Fruit fly (Drosophila melanogaster) whole organism, embryonic: ENCODE data around the gene CG34301.

Source experiments
- ATbp ChIP-seq: fragments of 200-800 bp; sonication (Bioruptor generic); optimal IDR thresholded peaks from 2 replicates; lab custom pipeline; 2017; ENCODE audit warnings: missing biosample characterization, mild to moderate bottlenecking, missing genetic modification characterization, missing genetic modification reagents
- B-H1 ChIP-seq: fragments of 200-800 bp; sonication (Bioruptor generic); IDR thresholded peaks from 3 replicates; pipeline ENCODE4 v1.3.6; 2022; ENCODE audit warnings: missing biosample characterization, missing genetic modification characterization
- Bgb ChIP-seq: fragments of 200-800 bp; sonication (Bioruptor generic); IDR thresholded peaks from 2 replicates; pipeline ENCODE4 v1.3.6; 2022; ENCODE audit warnings: missing biosample characterization, missing genetic modification characterization; ENCODE audit not compliant: partially characterized antibody
- CG13624 ChIP-seq: fragments of 200-800 bp; sonication (Bioruptor generic); optimal IDR thresholded peaks from 2 replicates; lab custom pipeline; 2016; ENCODE audit warnings: missing biosample characterization, missing genetic modification characterization
- CG31388 ChIP-seq: fragments of 200-800 bp; sonication (Bioruptor generic); optimal IDR thresholded peaks from 2 replicates; lab custom pipeline; 2016; ENCODE audit warnings: missing biosample characterization, missing genetic modification characterization
- CG31441 ChIP-seq: fragments of 200-800 bp; sonication (Bioruptor generic); IDR thresholded peaks from 2 replicates; pipeline ENCODE4 v1.3.6; 2022; ENCODE audit warnings: missing biosample characterization, missing genetic modification characterization
- CG3847 ChIP-seq: fragments of 200-800 bp; sonication (Bioruptor generic); IDR thresholded peaks from 2 replicates; pipeline ENCODE4 v1.3.6; 2022; ENCODE audit warnings: missing biosample characterization, missing genetic modification characterization
- CG4328 ChIP-seq: fragments of 200-800 bp; sonication (Bioruptor generic); optimal IDR thresholded peaks from 3 replicates; lab custom pipeline; 2017; ENCODE audit warnings: missing biosample characterization, missing genetic modification reagents, missing genetic modification characterization
- CG4820 ChIP-seq: fragments of 200-800 bp; sonication (Bioruptor generic); optimal IDR thresholded peaks from 3 replicates; lab custom pipeline; 2016; ENCODE audit warnings: missing biosample characterization, missing genetic modification characterization
- CG5180 ChIP-seq: fragments of 200-800 bp; sonication (Bioruptor generic); optimal IDR thresholded peaks from 3 replicates; lab custom pipeline; 2017; ENCODE audit warnings: missing biosample characterization, missing genetic modification characterization, mild to moderate bottlenecking, moderate library complexity, missing genetic modification reagents
- CG6791 ChIP-seq: fragments of 200-800 bp; sonication (Bioruptor generic); IDR thresholded peaks from 3 replicates; pipeline ENCODE4 v1.3.6; 2022; ENCODE audit warnings: missing biosample characterization, missing genetic modification characterization; ENCODE audit not compliant: partially characterized antibody
- CG7928 ChIP-seq: fragments of 200-800 bp; sonication (Bioruptor generic); optimal IDR thresholded peaks from 2 replicates; lab custom pipeline; 2017; ENCODE audit warnings: missing biosample characterization, mild to moderate bottlenecking, missing genetic modification characterization
- CG7987 ChIP-seq: fragments of 200-800 bp; sonication (Bioruptor generic); optimal IDR thresholded peaks from 2 replicates; lab custom pipeline; 2018; ENCODE audit warnings: missing biosample characterization, mild to moderate bottlenecking, missing genetic modification characterization, moderate library complexity
- CG8765 ChIP-seq: fragments of 200-800 bp; sonication (Bioruptor generic); IDR thresholded peaks from 2 replicates; pipeline ENCODE4 v1.3.6; 2022; ENCODE audit warnings: missing biosample characterization, missing genetic modification characterization
- Dip3 ChIP-seq: fragments of 200-800 bp; sonication (Bioruptor generic); optimal IDR thresholded peaks from 3 replicates; lab custom pipeline; 2016; ENCODE audit warnings: missing biosample characterization, missing genetic modification characterization
- Elba2 ChIP-seq: fragments of 200-800 bp; sonication (Bioruptor generic); optimal IDR thresholded peaks from 3 replicates; lab custom pipeline; 2016; ENCODE audit warnings: missing biosample characterization, missing genetic modification characterization
- MESR4 ChIP-seq: fragments of 200-800 bp; sonication (Bioruptor generic); optimal IDR thresholded peaks from 2 replicates; lab custom pipeline; 2018; ENCODE audit warnings: missing biosample characterization, mild to moderate bottlenecking, missing genetic modification characterization, moderate library complexity
- Meics ChIP-seq: fragments of 200-800 bp; sonication (Bioruptor generic); optimal IDR thresholded peaks from 2 replicates; lab custom pipeline; 2017; ENCODE audit warnings: missing biosample characterization, mild to moderate bottlenecking, missing genetic modification characterization
- NK7.1 ChIP-seq: fragments of 200-800 bp; sonication (Bioruptor generic); optimal IDR thresholded peaks from 3 replicates; lab custom pipeline; 2016; ENCODE audit warnings: missing biosample characterization, missing genetic modification characterization
- Nf-YA ChIP-seq: fragments of 200-800 bp; sonication (Bioruptor generic); IDR thresholded peaks from 2 replicates; pipeline ENCODE4 v1.3.6; 2022; ENCODE audit warnings: missing biosample characterization, missing genetic modification characterization
- Nf-YB ChIP-seq: fragments of 200-800 bp; sonication (Bioruptor generic); optimal IDR thresholded peaks from 3 replicates; lab custom pipeline; 2019; ENCODE audit warnings: missing biosample characterization, mild to moderate bottlenecking, missing genetic modification characterization, moderate library complexity
- Oli ChIP-seq: fragments of 200-800 bp; sonication (Bioruptor generic); optimal IDR thresholded peaks from 2 replicates; lab custom pipeline; 2018; ENCODE audit warnings: missing biosample characterization, mild to moderate bottlenecking, missing genetic modification characterization, moderate library complexity
- Sry-δ ChIP-seq: fragments of 200-800 bp; sonication (Bioruptor generic); optimal IDR thresholded peaks from 2 replicates; lab custom pipeline; 2016; ENCODE audit warnings: missing biosample characterization, missing genetic modification characterization
- Trl ChIP-seq, 3 experiments: fragments of >200 bp in 2 of 3; fragments of 200-800 bp in 1 of 3; sonication (Bioruptor generic) in 1 of 3; optimal IDR thresholded peaks; 2 replicates in 1 of 3; 3 replicates in 2 of 3; lab custom pipeline; 2016 to 2017; ENCODE audit warnings: missing biosample characterization in 1 of 3, missing genetic modification characterization in 1 of 3
- ase ChIP-seq: fragments of 200-800 bp; sonication (Bioruptor generic); IDR thresholded peaks from 3 replicates; pipeline ENCODE4 v1.3.6; 2022; ENCODE audit warnings: missing biosample characterization, missing genetic modification characterization
- ato ChIP-seq: fragments of 200-800 bp; sonication (Bioruptor generic); IDR thresholded peaks from 2 replicates; pipeline ENCODE4 v1.3.6; 2022; ENCODE audit warnings: missing biosample characterization, missing genetic modification characterization; ENCODE audit not compliant: partially characterized antibody
- dpn ChIP-seq, 2 experiments: fragments of 200-800 bp; sonication (Bioruptor generic); optimal IDR thresholded peaks; 3 replicates each; lab custom pipeline; 2016; ENCODE audit warnings: missing biosample characterization in 2 of 2, missing genetic modification characterization in 2 of 2
- dysf ChIP-seq: fragments of 200-800 bp; sonication (Bioruptor generic); IDR thresholded peaks from 3 replicates; pipeline ENCODE4 v1.3.6; 2022; ENCODE audit warnings: missing biosample characterization, missing genetic modification characterization
- emc ChIP-seq: fragments of 200-800 bp; sonication (Bioruptor generic); optimal IDR thresholded peaks from 2 replicates; lab custom pipeline; 2016; ENCODE audit warnings: missing biosample characterization, missing genetic modification characterization
- exex ChIP-seq: fragments of 200-800 bp; sonication (Bioruptor generic); optimal IDR thresholded peaks from 4 replicates; lab custom pipeline; 2018; ENCODE audit warnings: missing biosample characterization, mild to moderate bottlenecking, missing genetic modification characterization, moderate library complexity
- gcm2 ChIP-seq: fragments of 200-800 bp; sonication (Bioruptor generic); optimal IDR thresholded peaks from 2 replicates; lab custom pipeline; 2016; ENCODE audit warnings: missing biosample characterization, missing genetic modification characterization
- gem ChIP-seq: fragments of 200-800 bp; sonication (Bioruptor generic); optimal IDR thresholded peaks from 2 replicates; lab custom pipeline; 2019; ENCODE audit warnings: missing biosample characterization, mild to moderate bottlenecking, missing genetic modification characterization, moderate library complexity
- hkb ChIP-seq, 2 experiments: fragments of 200-800 bp in 1 of 2; fragments of >200 bp in 1 of 2; sonication (Bioruptor generic) in 1 of 2; IDR thresholded peaks in 1 of 2; optimal IDR thresholded peaks in 1 of 2; 2 replicates each; pipeline versions ENCODE4 v1.3.6 to Lab custom; 2017 to 2022; ENCODE audit warnings: missing biosample characterization in 1 of 2, missing genetic modification characterization in 1 of 2
- lola ChIP-seq, 3 experiments: fragments of >200 bp in 2 of 3; fragments of 200-800 bp in 1 of 3; sonication (Bioruptor generic) in 1 of 3; optimal IDR thresholded peaks; 2 replicates each; lab custom pipeline; 2017 to 2019; ENCODE audit warnings: missing biosample characterization in 3 of 3, missing genetic modification characterization in 3 of 3, mild to moderate bottlenecking in 1 of 3, moderate library complexity in 1 of 3
- nerfin-1 ChIP-seq: fragments of 200-800 bp; sonication (Bioruptor generic); optimal IDR thresholded peaks from 3 replicates; lab custom pipeline; 2019; ENCODE audit warnings: missing biosample characterization, mild to moderate bottlenecking, missing genetic modification characterization, moderate library complexity
- odd ChIP-seq: fragments of 200-800 bp; sonication (Bioruptor generic); optimal IDR thresholded peaks from 2 replicates; lab custom pipeline; 2017; ENCODE audit warnings: missing biosample characterization, mild to moderate bottlenecking, missing genetic modification characterization
- pb ChIP-seq: fragments of 200-800 bp; sonication (Bioruptor generic); optimal IDR thresholded peaks from 3 replicates; lab custom pipeline; 2016; ENCODE audit warnings: missing biosample characterization, missing genetic modification characterization
- phol ChIP-seq: fragments of 200-800 bp; sonication (Bioruptor generic); optimal IDR thresholded peaks from 3 replicates; lab custom pipeline; 2018; ENCODE audit warnings: missing biosample characterization, mild to moderate bottlenecking, missing genetic modification characterization, moderate library complexity
- pnt ChIP-seq: fragments of 200-800 bp; sonication (Bioruptor generic); optimal IDR thresholded peaks from 3 replicates; lab custom pipeline; 2016; ENCODE audit warnings: missing biosample characterization, missing genetic modification characterization
- prd ChIP-seq, 3 experiments: fragments of >200 bp in 2 of 3; fragments of 200-800 bp in 1 of 3; sonication (Bioruptor generic) in 1 of 3; optimal IDR thresholded peaks in 2 of 3; IDR thresholded peaks in 1 of 3; 2 replicates in 2 of 3; 3 replicates in 1 of 3; pipeline versions ENCODE4 v1.3.6 to Lab custom; 2017 to 2022; ENCODE audit warnings: missing biosample characterization in 1 of 3, missing genetic modification characterization in 1 of 3
- ro ChIP-seq: fragments of 200-800 bp; sonication (Bioruptor generic); IDR thresholded peaks from 2 replicates; pipeline ENCODE4 v1.3.6; 2022; ENCODE audit warnings: missing biosample characterization, missing genetic modification characterization
- sim ChIP-seq: fragments of 200-800 bp; sonication (Bioruptor generic); IDR thresholded peaks from 2 replicates; pipeline ENCODE4 v1.3.6; 2022; ENCODE audit warnings: missing biosample characterization, missing genetic modification characterization
- stwl ChIP-seq: fragments of 200-800 bp; sonication (Bioruptor generic); optimal IDR thresholded peaks from 3 replicates; lab custom pipeline; 2018; ENCODE audit warnings: missing biosample characterization, mild to moderate bottlenecking, missing genetic modification characterization, moderate library complexity
- tap ChIP-seq: fragments of 200-800 bp; optimal IDR thresholded peaks from 3 replicates; lab custom pipeline; 2019; ENCODE audit warnings: missing biosample characterization, mild to moderate bottlenecking, missing genetic modification characterization, moderate library complexity
- wor ChIP-seq: fragments of 200-800 bp; sonication (Bioruptor generic); IDR thresholded peaks from 2 replicates; pipeline ENCODE4 v1.3.6; 2022; ENCODE audit warnings: missing biosample characterization, missing genetic modification characterization
- zfh2 ChIP-seq: fragments of 200-800 bp; sonication (Bioruptor generic); optimal IDR thresholded peaks from 2 replicates; lab custom pipeline; 2016; ENCODE audit warnings: missing biosample characterization, missing genetic modification characterization

The CG34301 gene

DNA sequence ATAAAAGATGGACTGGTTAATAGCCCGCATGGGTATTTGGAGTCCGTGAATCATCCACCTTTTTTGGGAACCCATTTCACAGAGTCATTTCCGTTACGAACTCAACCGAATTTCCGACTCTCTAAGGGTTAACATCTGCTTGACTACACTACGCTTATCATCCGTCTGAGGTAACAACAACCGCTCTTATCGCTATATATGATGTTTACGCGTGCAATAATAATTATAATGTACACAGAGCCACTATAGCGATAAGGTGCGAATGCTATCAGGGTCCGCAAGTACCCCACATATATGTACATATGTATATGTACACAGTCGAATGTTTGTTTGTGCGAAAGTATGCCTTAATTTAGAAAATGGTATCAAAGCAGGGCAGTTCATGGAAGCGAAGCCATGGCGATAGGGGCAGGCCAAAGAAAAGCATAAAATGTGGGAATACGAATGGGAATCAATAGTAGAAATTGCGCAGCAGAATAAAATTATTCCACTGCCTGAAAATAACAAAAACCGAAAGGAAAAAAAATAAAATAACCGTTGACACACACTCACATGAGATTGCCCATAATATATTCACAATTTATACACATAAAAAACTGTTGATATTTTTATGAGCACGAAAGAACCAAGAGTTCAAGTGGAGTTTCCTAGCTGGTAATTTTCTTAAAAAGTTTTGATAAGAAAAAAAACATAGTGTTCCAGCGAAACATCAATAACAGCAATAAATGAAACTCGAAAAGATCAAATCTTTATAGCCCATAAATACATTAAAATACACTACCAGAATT lies 37.4 kb downstream of the CG34301 start (continued):
- TF ChIP-seq odd (peak; percentile 94), sim (0 out of 2 replicates have a peak, but pooled peaks have one; percentile 53), ATbp (peak; percentile 98), dysf (GFP tag; lab: Robert Waterston, UW) (peak; percentile 36; the same call in 2 of the 3 replicates), prd (optimal IDR thresholded peaks at IDR 0.05; lab: Kevin White, UChicago) (no peak), prd (GFP tag; IDR thresholded peaks at IDR 0.05; lab: Robert Waterston, UW) (peak; percentile 51; the same call in 2 of the 3 replicates), Sry-δ (peak; percentile 15), CG4328 (GFP tag; lab: Kevin White, UChicago) (peak; percentile 93), wor (0 out of 2 replicates have a peak, but pooled peaks have one; percentile 11), CG31441 (GFP tag; lab: Robert Waterston, UW) (peak; percentile 14; the same call in 1 of the 2 replicates), dpn (GFP tag; optimal IDR thresholded peaks at IDR 0.05; lab: Kevin White, UChicago) (peak in 1 of 2 experiments; percentile 70), CG3847 (no peak), lola (GFP tag; optimal IDR thresholded peaks at IDR 0.05; lab: Kevin White, UChicago) (peak in 1 of 3 experiments; percentile 62), zfh2 (GFP tag; lab: Kevin White, UChicago) (peak; percentile 19), pb (GFP tag; lab: Kevin White, UChicago) (peak; percentile 36), Bgb (GFP tag; lab: Robert Waterston, UW) (peak; percentile 25; the same call in 1 of the 2 replicates), CG5180 (peak; percentile 91), CG8765 (GFP tag; lab: Robert Waterston, UW) (no peak), CG31388 (GFP tag; lab: Kevin White, UChicago) (no peak), MESR4 (GFP tag; lab: Kevin White, UChicago) (peak; percentile 36), ato (GFP tag; lab: Robert Waterston, UW) (no peak), pnt (GFP tag; lab: Kevin White, UChicago) (peak; percentile 63), CG7987 (GFP tag; lab: Kevin White, UChicago) (peak; percentile 99), Meics (GFP tag; lab: Kevin White, UChicago) (peak; percentile 72), stwl (tag; lab: Kevin White, UChicago) (peak; percentile 3), tap (tag; lab: Kevin White, UChicago) (peak; percentile 82), Nf-YB (GFP tag; lab: Kevin White, UChicago) (peak; percentile 71), phol (tag; lab: Kevin White, UChicago) (peak; percentile 29), exex (tag; lab: Kevin White, UChicago) (peak; percentile 99), gcm2 (GFP tag; lab: Kevin White, UChicago) (peak; percentile 68), CG13624 (GFP tag; lab: Kevin White, UChicago) (peak; percentile 97), Elba2 (GFP tag; lab: Kevin White, UChicago) (no peak), emc (GFP tag; lab: Kevin White, UChicago) (peak; percentile 25), Oli (no peak), Trl (optimal IDR thresholded peaks at IDR 0.05; lab: Kevin White, UChicago) (no peak), Trl (GFP tag; optimal IDR thresholded peaks at IDR 0.05; lab: Kevin White, UChicago) (peak; percentile 41), nerfin-1 (tag; lab: Kevin White, UChicago) (peak; percentile 85), B-H1 (GFP tag; lab: Robert Waterston, UW) (peak; percentile 47), hkb (optimal IDR thresholded peaks at IDR 0.05; lab: Kevin White, UChicago) (no peak), hkb (GFP tag; IDR thresholded peaks at IDR 0.05; lab: Robert Waterston, UW) (peak; percentile 89), NK7.1 (GFP tag; lab: Kevin White, UChicago) (peak; percentile 22), gem (tag; lab: Kevin White, UChicago) (peak; percentile 69), Dip3 (GFP tag; lab: Kevin White, UChicago) (peak; percentile 41), CG7928 (peak; percentile 48), CG6791 (GFP tag; lab: Robert Waterston, UW) (no peak), ase (GFP tag; lab: Robert Waterston, UW) (peak; percentile 61; the same call in 2 of the 3 replicates), ro (GFP tag; lab: Robert Waterston, UW) (no peak), Nf-YA (GFP tag; lab: Robert Waterston, UW) (peak; percentile 70), CG4820 (GFP tag; lab: Kevin White, UChicago) (peak; percentile 50)
